Fruit fly (Drosophila melanogaster) Kc167 (cell line): ENCODE measurements around the gene ND-75.

ENCODE experiments used
- Myc ChIP-seq: fragments of >200 bp; optimal IDR thresholded peaks from 2 replicates; lab custom pipeline; 2017; ENCODE audit warnings: missing external identifiers
- Sin3A ChIP-seq: fragments of >200 bp; optimal IDR thresholded peaks from 2 replicates; lab custom pipeline; 2018; ENCODE audit warnings: missing external identifiers
- h ChIP-seq: fragments of >200 bp; optimal IDR thresholded peaks from 3 replicates; lab custom pipeline; 2018; ENCODE audit warnings: missing external identifiers
- insv ChIP-seq: fragments of >200 bp; optimal IDR thresholded peaks from 3 replicates; lab custom pipeline; 2018; ENCODE audit warnings: missing external identifiers
- psq ChIP-seq: fragments of >200 bp; optimal IDR thresholded peaks from 2 replicates; lab custom pipeline; 2017; ENCODE audit warnings: missing external identifiers
- ttk ChIP-seq: sonication (Bioruptor generic); optimal IDR thresholded peaks from 2 replicates; lab custom pipeline; 2017; ENCODE audit warnings: missing external identifiers

Gene ND-75

DNA sequence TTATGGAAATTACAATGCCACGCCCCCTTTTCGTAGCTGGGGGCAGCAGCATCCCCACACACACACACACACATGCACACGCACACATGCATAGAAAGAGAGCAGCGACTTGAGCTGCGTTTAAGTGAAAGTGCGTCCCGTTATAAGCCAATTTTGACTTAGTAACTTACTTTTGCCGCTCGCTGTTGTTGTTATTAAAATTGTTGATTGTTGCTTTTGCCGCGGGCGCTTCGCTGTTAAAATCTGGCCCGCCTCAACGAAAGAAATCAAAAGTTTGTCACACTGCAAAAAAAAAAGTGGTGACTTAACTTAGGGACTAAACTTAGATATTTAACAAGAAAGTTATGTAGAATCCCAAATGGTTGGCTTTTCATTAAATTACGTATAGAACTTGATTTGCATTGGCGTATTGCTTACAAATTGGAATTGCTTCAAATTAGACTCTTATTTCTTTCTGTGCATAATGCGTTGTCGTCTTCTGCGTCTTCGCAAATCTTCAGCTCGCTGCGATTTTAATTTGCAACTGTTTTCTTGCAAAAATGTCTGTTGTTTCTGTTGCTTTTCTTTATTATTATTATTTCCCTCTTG is 3.3 kb upstream of the ND-75 start:
- TF ChIP-seq psq (lab: Kevin White, UChicago) (no peak), ttk (lab: Kevin White, UChicago) (no peak), insv (no peak), Sin3A (lab: Kevin White, UChicago) (no peak), Myc (no peak), h (lab: Kevin White, UChicago) (no peak)

- TF ChIP-seq Myc: no peak
- no peak for TF ChIP-seq Sin3A (lab: Kevin White, UChicago)
- TF ChIP-seq h (lab: Kevin White, UChicago): no peak
- TF ChIP-seq insv: no peak
- TF ChIP-seq psq (lab: Kevin White, UChicago): no peak
- TF ChIP-seq ttk (lab: Kevin White, UChicago): no peak
These were observed 898 bp upstream of the ND-75 start, which contains the start of gene CG1632 for dm6 chrX:8252284-8252886. CG1632 (plus strand) TSS chrX:8252670.

DNA sequence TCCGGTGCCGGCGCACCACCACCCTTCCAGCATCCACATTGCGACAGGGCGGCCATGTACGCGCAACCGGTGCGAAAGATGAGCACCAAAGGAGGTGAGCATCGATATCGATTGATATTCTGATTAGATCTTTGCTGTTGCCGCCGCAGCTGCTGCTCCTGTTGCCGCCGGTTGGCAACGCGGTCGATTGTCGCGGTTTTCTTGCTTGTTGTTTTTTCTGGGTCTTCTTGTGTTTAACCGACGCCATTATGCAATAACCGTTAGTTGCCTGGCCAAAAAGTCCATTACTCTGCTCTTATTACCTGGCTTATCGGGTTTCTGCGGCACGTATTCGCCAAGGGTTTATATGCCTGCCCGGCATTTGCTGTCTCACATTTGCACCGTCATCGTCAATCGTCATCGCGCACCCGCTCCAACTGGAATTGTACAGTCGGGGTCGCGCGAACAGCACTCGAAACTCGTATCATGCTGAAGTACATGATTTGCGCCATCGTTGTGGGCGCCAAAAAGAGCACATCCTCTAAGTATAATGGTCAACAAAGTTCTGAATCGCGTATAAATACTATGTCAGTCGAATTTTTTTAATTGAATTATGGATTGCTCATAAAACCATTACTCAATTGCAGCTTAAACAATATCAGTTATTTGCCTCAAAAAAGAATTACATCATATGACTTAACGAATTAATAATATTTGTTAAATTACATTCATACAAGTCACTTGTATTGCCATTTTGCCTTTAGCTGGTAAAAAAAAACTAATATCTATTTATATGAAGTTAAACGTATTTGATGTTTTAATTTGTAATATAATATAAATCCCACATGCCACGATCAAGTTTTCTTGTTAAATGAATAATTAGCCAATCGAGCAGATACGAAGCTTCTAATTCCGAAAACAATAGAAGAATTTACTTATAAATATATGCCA is 7.3 kb downstream of the ND-75 start, which contains the start of gene sni:
Gene sni, minus strand, starts transcription at position 51 of the 930 bp plus-strand sequence.
- TF ChIP-seq ttk (lab: Kevin White, UChicago): no peak
- no peak for TF ChIP-seq Myc

dm6 chrX:8243251-8243650 is 8.2 kb downstream of the ND-75 start:
- TF ChIP-seq psq (lab: Kevin White, UChicago) (no peak), insv (no peak), Sin3A (lab: Kevin White, UChicago) (no peak), ttk (lab: Kevin White, UChicago) (no peak), Myc (no peak), h (lab: Kevin White, UChicago) (no peak)

dm6 chrX:8242298-8242697 is 9.2 kb downstream of the ND-75 start, which contains the start of gene Trxr1:
Trxr1 (plus strand) TSS chrX:8242528.
- TF ChIP-seq Myc: no peak
- no peak for TF ChIP-seq insv
- TF ChIP-seq Sin3A (lab: Kevin White, UChicago): no peak
- no peak for TF ChIP-seq ttk (lab: Kevin White, UChicago)
- no peak for TF ChIP-seq h (lab: Kevin White, UChicago)

dm6 chrX:8240431-8240830 is 11.1 kb downstream of the ND-75 start, which contains the start of gene CG2147:
CG2147 (plus strand) TSS chrX:8240684.
- TF ChIP-seq ttk (lab: Kevin White, UChicago) (no peak), Myc (no peak), psq (lab: Kevin White, UChicago) (no peak), insv (no peak)

dm6 chrX:8233915-8234565 is 17.4 kb downstream of the ND-75 start:
- no peak for TF ChIP-seq insv
- no peak for TF ChIP-seq Myc
- TF ChIP-seq Sin3A (lab: Kevin White, UChicago): no peak
- TF ChIP-seq ttk (lab: Kevin White, UChicago): no peak
- no peak for TF ChIP-seq psq (lab: Kevin White, UChicago)
- no peak for TF ChIP-seq h (lab: Kevin White, UChicago)

- no peak for TF ChIP-seq insv
- no peak for TF ChIP-seq Myc
- no peak for TF ChIP-seq Sin3A (lab: Kevin White, UChicago)
- no peak for TF ChIP-seq h (lab: Kevin White, UChicago)
- no peak for TF ChIP-seq psq (lab: Kevin White, UChicago)
These were observed 18.3 kb downstream of the ND-75 start for dm6 chrX:8233167-8233566.

DNA sequence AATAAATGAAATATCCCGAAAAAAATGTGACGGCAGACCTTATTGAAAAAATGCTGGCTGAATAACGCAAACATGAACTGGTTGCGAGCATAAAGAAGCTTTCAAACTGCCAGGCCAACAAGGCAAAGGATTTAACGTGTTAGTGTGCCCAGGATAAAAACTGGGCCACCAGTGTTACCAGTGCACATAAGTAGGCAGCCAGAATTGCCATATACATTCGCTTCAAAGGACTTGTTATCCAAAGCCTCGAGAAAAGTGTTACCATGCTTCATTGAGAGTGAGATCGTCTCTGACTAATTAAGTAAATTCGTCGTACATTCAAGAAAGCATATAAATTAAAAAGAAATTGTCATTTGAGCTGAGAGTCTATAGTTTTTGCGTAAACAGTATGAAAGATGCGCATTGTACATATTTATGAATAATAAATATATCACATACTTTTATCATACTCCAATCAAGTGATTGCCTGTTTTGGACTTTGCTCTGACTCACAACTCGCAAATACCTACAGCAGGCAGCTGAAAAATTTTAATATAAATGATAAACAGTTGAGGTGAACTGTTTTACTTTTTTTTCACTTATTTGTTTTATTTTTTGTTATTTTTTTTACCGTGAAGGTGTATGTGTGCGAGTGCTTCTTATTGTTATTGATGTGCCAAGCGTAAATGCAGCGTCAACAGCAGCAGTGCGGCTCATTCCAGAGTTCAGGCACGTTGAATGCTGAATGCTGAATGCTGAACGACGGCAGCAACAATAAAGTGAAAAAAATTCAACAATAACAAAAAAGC is 20.1 kb downstream of the ND-75 start:
- TF ChIP-seq h (lab: Kevin White, UChicago) (no peak), Sin3A (lab: Kevin White, UChicago) (no peak), Myc (no peak), ttk (lab: Kevin White, UChicago) (no peak), psq (lab: Kevin White, UChicago) (no peak)

dm6 chrX:8229918-8230699 is 21.4 kb downstream of the ND-75 start:
- no peak for TF ChIP-seq ttk (lab: Kevin White, UChicago)
- TF ChIP-seq Myc: no peak
- no peak for TF ChIP-seq Sin3A (lab: Kevin White, UChicago)

DNA sequence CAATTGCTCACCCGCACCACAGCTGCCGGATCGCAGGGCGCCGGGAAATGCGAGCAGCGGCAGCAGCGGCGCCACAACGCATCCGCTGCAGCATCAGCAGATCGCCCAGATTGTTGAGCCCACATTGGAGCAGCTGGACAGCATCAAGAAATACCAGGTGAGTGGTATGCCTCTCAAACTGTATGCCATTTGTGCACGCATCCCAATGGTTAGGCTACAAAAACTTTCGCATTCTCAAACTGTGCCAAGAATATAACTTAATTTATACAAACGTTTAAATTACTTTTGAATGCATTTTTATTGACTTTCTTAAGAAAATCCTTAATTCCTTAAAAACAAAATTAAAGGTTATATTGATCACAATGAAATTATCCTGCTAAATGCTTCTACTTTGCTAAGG is 23.5 kb downstream of the ND-75 start:
- no peak for TF ChIP-seq Myc
- TF ChIP-seq Sin3A (lab: Kevin White, UChicago): no peak
- no peak for TF ChIP-seq ttk (lab: Kevin White, UChicago)
- no peak for TF ChIP-seq insv
- no peak for TF ChIP-seq psq (lab: Kevin White, UChicago)
- no peak for TF ChIP-seq h (lab: Kevin White, UChicago)
